Worm (Caenorhabditis elegans) whole organism, L3 larva: ENCODE measurements around the gene ptr-18.

Source experiments
- R02D3.7 ChIP-seq: fragments of 150-350 bp; optimal IDR thresholded peaks from 2 replicates; lab custom pipeline; 2014; ENCODE audit warnings: missing biosample characterization, missing genetic modification characterization
- ZK546.5 ChIP-seq: sonication (generic microtip); optimal IDR thresholded peaks from 2 replicates; lab custom pipeline; 2017; ENCODE audit warnings: missing biosample characterization, missing genetic modification characterization
- aly-2 ChIP-seq: fragments of 150-350 bp; optimal IDR thresholded peaks from 2 replicates; lab custom pipeline; 2014; ENCODE audit warnings: missing biosample characterization, missing genetic modification characterization
- ama-1 ChIP-seq: fragments of 150-350 bp; optimal IDR thresholded peaks from 2 replicates; lab custom pipeline; 2018
- ceh-28 ChIP-seq: fragments of 150-350 bp; optimal IDR thresholded peaks from 2 replicates; lab custom pipeline; 2014; ENCODE audit warnings: missing biosample characterization, missing genetic modification reagents, missing genetic modification characterization
- egl-27 ChIP-seq: sonication (generic microtip); optimal IDR thresholded peaks from 4 replicates; lab custom pipeline; 2017; ENCODE audit warnings: missing biosample characterization, missing genetic modification reagents, missing genetic modification characterization
- elt-3 ChIP-seq, 3 experiments: fragments of 150-350 bp in 1 of 3; sonication (generic microtip) in 2 of 3; optimal IDR thresholded peaks; 2 replicates in 2 of 3; 4 replicates in 1 of 3; lab custom pipeline; 2014 to 2017; ENCODE audit warnings: missing biosample characterization in 3 of 3, missing genetic modification characterization in 3 of 3
- jun-1 ChIP-seq: fragments of 150-350 bp; optimal IDR thresholded peaks from 2 replicates; lab custom pipeline; 2014; ENCODE audit warnings: missing biosample characterization, missing genetic modification reagents, missing genetic modification characterization
- mml-1 ChIP-seq: fragments of 150-350 bp; sonication (generic microtip); optimal IDR thresholded peaks from 3 replicates; lab custom pipeline; 2014; ENCODE audit warnings: missing biosample characterization, missing genetic modification characterization
- nfya-1 ChIP-seq: sonication (generic microtip); optimal IDR thresholded peaks from 2 replicates; lab custom pipeline; 2017; ENCODE audit warnings: missing genetic modification characterization, mild to moderate bottlenecking, missing compliant biosample characterization, antibody characterized with exemption, moderate library complexity; ENCODE audit not compliant: insufficient read depth
- nhr-11 ChIP-seq: fragments of 150-350 bp; optimal IDR thresholded peaks from 2 replicates; lab custom pipeline; 2014; ENCODE audit warnings: missing biosample characterization, missing genetic modification characterization
- nhr-76 ChIP-seq: fragments of 150-350 bp; sonication (generic microtip); optimal IDR thresholded peaks from 5 replicates; lab custom pipeline; 2014; ENCODE audit warnings: missing biosample characterization, missing genetic modification characterization
- nhr-77 ChIP-seq: fragments of 150-350 bp; optimal IDR thresholded peaks from 2 replicates; lab custom pipeline; 2014; ENCODE audit warnings: missing biosample characterization, missing genetic modification characterization
- tbx-2 ChIP-seq: sonication (generic microtip); optimal IDR thresholded peaks from 2 replicates; lab custom pipeline; 2016; ENCODE audit warnings: mild to moderate bottlenecking, missing genetic modification characterization, missing compliant biosample characterization

ce11 chrII:12990191-12990590, 24.8 kb downstream of the ptr-18 start:
- no peak for TF ChIP-seq tbx-2 (tag; lab: Kevin White, UChicago)
- no peak for TF ChIP-seq elt-3 (tag; optimal IDR thresholded peaks at IDR 0.05; lab: Kevin White, UChicago)
- TF ChIP-seq aly-2 (tag; lab: Kevin White, UChicago): no peak
- TF ChIP-seq nhr-76 (tag; lab: Kevin White, UChicago): no peak
- no peak for TF ChIP-seq egl-27
- TF ChIP-seq nhr-77 (tag; lab: Kevin White, UChicago): no peak
- TF ChIP-seq mml-1 (tag; lab: Kevin White, UChicago): no peak
- TF ChIP-seq ZK546.5: no peak
- TF ChIP-seq nhr-11 (tag; lab: Kevin White, UChicago): no peak
- no peak for TF ChIP-seq jun-1 (tag; lab: Kevin White, UChicago)
- no peak for TF ChIP-seq R02D3.7 (tag; lab: Kevin White, UChicago)
- TF ChIP-seq ama-1 (lab: Kevin White, UChicago): no peak
- no peak for TF ChIP-seq ceh-28 (tag; lab: Kevin White, UChicago)
- no peak for TF ChIP-seq nfya-1
